Fruit fly (Drosophila melanogaster) whole organism: Measurements from ENCODE around the gene CG3457.

ENCODE experiments used
- CG8478 ChIP-seq: fragments of >200 bp; optimal IDR thresholded peaks from 2 replicates; lab custom pipeline; 2018; ENCODE audit warnings: inconsistent platforms
- usp ChIP-seq: fragments of >200 bp; optimal IDR thresholded peaks from 2 replicates; lab custom pipeline; 2017; ENCODE audit warnings: missing biosample characterization, missing genetic modification characterization, mixed read lengths

dm6 chrX:2203766-2204165, 16.1 kb downstream of the CG3457 start, which contains the start of gene FarO:
- TF ChIP-seq usp (no peak), CG8478 (no peak)
